Worm (Caenorhabditis elegans) whole organism, midembryonic: ENCODE measurements around the gene str-231.

ENCODE experiments used
- T22C8.4 ChIP-seq: fragments of 200-800 bp; sonication (Bioruptor generic); IDR thresholded peaks from 2 replicates; pipeline ENCODE4 v1.3.6; 2022; ENCODE audit warnings: missing genetic modification characterization, missing compliant biosample characterization
- cog-1 ChIP-seq: sonication (generic microtip); optimal IDR thresholded peaks from 2 replicates; lab custom pipeline; 2016; ENCODE audit warnings: missing genetic modification characterization, missing compliant biosample characterization
- flt-1 ChIP-seq: fragments of 200-800 bp; sonication (Bioruptor generic); IDR thresholded peaks from 2 replicates; pipeline ENCODE4 v1.3.6; 2022; ENCODE audit warnings: missing genetic modification characterization, missing compliant biosample characterization
- klf-2 ChIP-seq: fragments of 200-800 bp; sonication (Bioruptor generic); conservative IDR thresholded peaks from 2 replicates; pipeline ENCODE4 v1.3.6; 2022; ENCODE audit warnings: missing genetic modification reagents, missing genetic modification characterization, missing compliant biosample characterization
- med-1 ChIP-seq: sonication (generic microtip); optimal IDR thresholded peaks from 2 replicates; lab custom pipeline; 2017; ENCODE audit warnings: missing genetic modification characterization, mild to moderate bottlenecking, missing compliant biosample characterization, antibody characterized with exemption, missing genetic modification reagents; ENCODE audit not compliant: insufficient read depth
- ref-1 ChIP-seq: fragments of 200-800 bp; sonication (Bioruptor generic); conservative IDR thresholded peaks from 2 replicates; pipeline ENCODE4 v1.3.6; 2022; ENCODE audit warnings: missing genetic modification reagents, missing genetic modification characterization, missing compliant biosample characterization
- tab-1 ChIP-seq: fragments of 200-800 bp; sonication (Bioruptor generic); IDR thresholded peaks from 2 replicates; pipeline ENCODE4 v1.3.6; 2022; ENCODE audit warnings: missing genetic modification characterization, missing compliant biosample characterization
- ztf-29 ChIP-seq: fragments of 200-800 bp; sonication (Bioruptor generic); IDR thresholded peaks from 2 replicates; pipeline ENCODE4 v1.3.6; 2022; ENCODE audit warnings: missing genetic modification reagents, missing genetic modification characterization, missing compliant biosample characterization

- no peak for TF ChIP-seq klf-2 (GFP tag; lab: Robert Waterston, UW)
- TF ChIP-seq tab-1 (GFP tag; lab: Robert Waterston, UW), result no peak
- TF ChIP-seq flt-1 (GFP tag; lab: Robert Waterston, UW), result no peak
- no peak for TF ChIP-seq ref-1
- TF ChIP-seq ztf-29 (GFP tag; lab: Robert Waterston, UW), result no peak
- no peak for TF ChIP-seq cog-1 (tag; lab: Kevin White, UChicago)
- no peak for TF ChIP-seq med-1
- no peak for TF ChIP-seq T22C8.4 (GFP tag; lab: Robert Waterston, UW)
Observed at ce11 chrV:16023051-16023450, 15.6 kb upstream of the str-231 start, which contains the start of gene cwc-15.
